Fruit fly (Drosophila melanogaster) Kc167 (cell line): Measurements from ENCODE around the gene thw.

Experiments used
- Myc ChIP-seq: fragments of >200 bp; optimal IDR thresholded peaks from 2 replicates; lab custom pipeline; 2017; ENCODE audit warnings: missing external identifiers
- h ChIP-seq: fragments of >200 bp; optimal IDR thresholded peaks from 3 replicates; lab custom pipeline; 2018; ENCODE audit warnings: missing external identifiers
- insv ChIP-seq: fragments of >200 bp; optimal IDR thresholded peaks from 3 replicates; lab custom pipeline; 2018; ENCODE audit warnings: missing external identifiers
- psq ChIP-seq: fragments of >200 bp; optimal IDR thresholded peaks from 2 replicates; lab custom pipeline; 2017; ENCODE audit warnings: missing external identifiers
- ttk ChIP-seq: sonication (Bioruptor generic); optimal IDR thresholded peaks from 2 replicates; lab custom pipeline; 2017; ENCODE audit warnings: missing external identifiers

- TF ChIP-seq h (lab: Kevin White, UChicago): no peak
- no peak for TF ChIP-seq ttk (lab: Kevin White, UChicago)
- TF ChIP-seq psq: no peak
- no peak for TF ChIP-seq Myc (lab: Kevin White, UChicago)
- no peak for TF ChIP-seq insv (lab: Kevin White, UChicago)
Observed at dm6 chr3R:7265567-7266208, 41.5 kb downstream of the thw start, which contains the start of the genes Gld and Syt4.
